Fruit fly (Drosophila melanogaster) whole organism, embryonic: ENCODE data around the gene Ppat-Dpck.

Experiments
- Adf1 ChIP-seq: fragments of 200-800 bp; sonication (Bioruptor generic); IDR thresholded peaks from 2 replicates; pipeline ENCODE4 v1.3.6; 2022; ENCODE audit warnings: missing biosample characterization, missing genetic modification characterization
- Atf-2 ChIP-seq: fragments of 200-800 bp; sonication (Bioruptor generic); optimal IDR thresholded peaks from 2 replicates; lab custom pipeline; 2016; ENCODE audit warnings: missing biosample characterization, missing genetic modification characterization
- Blimp-1 ChIP-seq: fragments of 200-800 bp; sonication (Bioruptor generic); optimal IDR thresholded peaks from 3 replicates; lab custom pipeline; 2018; ENCODE audit warnings: missing biosample characterization, missing genetic modification characterization, mild to moderate bottlenecking, moderate library complexity, missing genetic modification reagents
- CG10209 ChIP-seq: fragments of 200-800 bp; sonication (Bioruptor generic); optimal IDR thresholded peaks from 3 replicates; lab custom pipeline; 2017; ENCODE audit warnings: missing biosample characterization, mild to moderate bottlenecking, missing genetic modification characterization, missing genetic modification reagents
- CG1024 ChIP-seq: fragments of 200-800 bp; sonication (Bioruptor generic); IDR thresholded peaks from 2 replicates; pipeline ENCODE4 v1.3.6; 2022; ENCODE audit warnings: missing biosample characterization, missing genetic modification characterization
- CG2120 ChIP-seq: fragments of 200-800 bp; sonication (Bioruptor generic); optimal IDR thresholded peaks from 3 replicates; lab custom pipeline; 2016; ENCODE audit warnings: missing biosample characterization, missing genetic modification characterization
- CG31441 ChIP-seq: fragments of 200-800 bp; sonication (Bioruptor generic); IDR thresholded peaks from 2 replicates; pipeline ENCODE4 v1.3.6; 2022; ENCODE audit warnings: missing biosample characterization, missing genetic modification characterization
- CG4424 ChIP-seq: fragments of 200-800 bp; sonication (Bioruptor generic); optimal IDR thresholded peaks from 3 replicates; lab custom pipeline; 2016; ENCODE audit warnings: missing biosample characterization, missing genetic modification characterization
- CG4730 ChIP-seq: fragments of 200-800 bp; sonication (Bioruptor generic); IDR thresholded peaks from 2 replicates; pipeline ENCODE4 v1.3.6; 2022; ENCODE audit warnings: missing biosample characterization, missing genetic modification characterization
- CG5245 ChIP-seq: fragments of 200-800 bp; sonication (Bioruptor generic); optimal IDR thresholded peaks from 3 replicates; lab custom pipeline; 2016; ENCODE audit warnings: missing biosample characterization, missing genetic modification characterization
- CG6175 ChIP-seq: fragments of 200-800 bp; sonication (Bioruptor generic); IDR thresholded peaks from 3 replicates; pipeline ENCODE4 v1.3.6; 2022; ENCODE audit warnings: missing biosample characterization, missing genetic modification characterization
- CG6813 ChIP-seq: fragments of 200-800 bp; sonication (Bioruptor generic); optimal IDR thresholded peaks from 2 replicates; lab custom pipeline; 2017; ENCODE audit warnings: missing biosample characterization, missing genetic modification characterization, mild to moderate bottlenecking, moderate library complexity, missing genetic modification reagents
- CG6854 ChIP-seq: fragments of 200-800 bp; sonication (Bioruptor generic); optimal IDR thresholded peaks from 3 replicates; lab custom pipeline; 2017; ENCODE audit warnings: missing biosample characterization, mild to moderate bottlenecking, missing genetic modification characterization
- CG9727 ChIP-seq: fragments of 200-800 bp; sonication (Bioruptor generic); optimal IDR thresholded peaks from 3 replicates; lab custom pipeline; 2017; ENCODE audit warnings: missing biosample characterization, mild to moderate bottlenecking, missing genetic modification characterization
- Camta ChIP-seq: fragments of 200-800 bp; sonication (Bioruptor generic); optimal IDR thresholded peaks from 2 replicates; lab custom pipeline; 2016; ENCODE audit warnings: missing biosample characterization, missing genetic modification characterization
- CrebB ChIP-seq: fragments of 200-800 bp; sonication (Bioruptor generic); optimal IDR thresholded peaks from 3 replicates; lab custom pipeline; 2018; ENCODE audit warnings: missing biosample characterization, mild to moderate bottlenecking, missing genetic modification characterization
- Dref ChIP-seq: fragments of 200-800 bp; sonication (Bioruptor generic); IDR thresholded peaks from 2 replicates; pipeline ENCODE4 v1.3.6; 2022; ENCODE audit warnings: missing biosample characterization, missing genetic modification characterization
- Drgx ChIP-seq: fragments of 200-800 bp; sonication (Bioruptor generic); IDR thresholded peaks from 2 replicates; pipeline ENCODE4 v1.3.6; 2022; ENCODE audit warnings: missing biosample characterization, missing genetic modification characterization
- ERR ChIP-seq: fragments of 200-800 bp; sonication (Bioruptor generic); optimal IDR thresholded peaks from 2 replicates; lab custom pipeline; 2016; ENCODE audit warnings: missing biosample characterization, missing genetic modification characterization
- Fer3 ChIP-seq: fragments of 200-800 bp; sonication (Bioruptor generic); optimal IDR thresholded peaks from 2 replicates; lab custom pipeline; 2018; ENCODE audit warnings: missing biosample characterization, mild to moderate bottlenecking, missing genetic modification characterization, moderate library complexity
- Gug ChIP-seq: fragments of 200-800 bp; sonication (Bioruptor generic); IDR thresholded peaks from 4 replicates; pipeline ENCODE4 v1.3.6; 2022; ENCODE audit warnings: missing biosample characterization, missing genetic modification characterization
- Hr51 ChIP-seq, 2 experiments: fragments of 200-800 bp; sonication (Bioruptor generic); optimal IDR thresholded peaks; 2 replicates in 1 of 2; 3 replicates in 1 of 2; lab custom pipeline; 2016 to 2018; ENCODE audit warnings: missing biosample characterization in 2 of 2, missing genetic modification characterization in 2 of 2, mild to moderate bottlenecking in 1 of 2, moderate library complexity in 1 of 2
- Hsf ChIP-seq: fragments of 200-800 bp; sonication (Bioruptor generic); optimal IDR thresholded peaks from 3 replicates; lab custom pipeline; 2016; ENCODE audit warnings: missing biosample characterization, missing genetic modification characterization
- MESR4 ChIP-seq: fragments of 200-800 bp; sonication (Bioruptor generic); optimal IDR thresholded peaks from 2 replicates; lab custom pipeline; 2018; ENCODE audit warnings: missing biosample characterization, mild to moderate bottlenecking, missing genetic modification characterization, moderate library complexity
- NC2α ChIP-seq: fragments of 200-800 bp; sonication (Bioruptor generic); optimal IDR thresholded peaks from 2 replicates; lab custom pipeline; 2016; ENCODE audit warnings: missing biosample characterization, missing genetic modification characterization
- NC2β ChIP-seq: fragments of 200-800 bp; sonication (Bioruptor generic); optimal IDR thresholded peaks from 2 replicates; lab custom pipeline; 2016; ENCODE audit warnings: missing biosample characterization, missing genetic modification characterization
- NK7.1 ChIP-seq: fragments of 200-800 bp; sonication (Bioruptor generic); optimal IDR thresholded peaks from 3 replicates; lab custom pipeline; 2016; ENCODE audit warnings: missing biosample characterization, missing genetic modification characterization
- Trl ChIP-seq, 3 experiments: fragments of >200 bp in 2 of 3; fragments of 200-800 bp in 1 of 3; sonication (Bioruptor generic) in 1 of 3; optimal IDR thresholded peaks; 2 replicates in 1 of 3; 3 replicates in 2 of 3; lab custom pipeline; 2016 to 2017; ENCODE audit warnings: missing biosample characterization in 1 of 3, missing genetic modification characterization in 1 of 3
- YL-1 ChIP-seq: fragments of 200-800 bp; sonication (Bioruptor generic); optimal IDR thresholded peaks from 3 replicates; lab custom pipeline; 2017; ENCODE audit warnings: missing biosample characterization, mild to moderate bottlenecking, missing genetic modification characterization
- bigmax ChIP-seq: fragments of 200-800 bp; sonication (Bioruptor generic); optimal IDR thresholded peaks from 2 replicates; lab custom pipeline; 2018; ENCODE audit warnings: missing biosample characterization, mild to moderate bottlenecking, missing genetic modification characterization
- bowl ChIP-seq: fragments of 200-800 bp; sonication (Bioruptor generic); IDR thresholded peaks from 2 replicates; pipeline ENCODE4 v1.3.6; 2022; ENCODE audit warnings: missing biosample characterization, missing genetic modification characterization
- cad ChIP-seq: fragments of >200 bp; optimal IDR thresholded peaks from 2 replicates; lab custom pipeline; 2017; ENCODE audit warnings: missing biosample characterization, missing genetic modification characterization
- chm ChIP-seq: fragments of 200-800 bp; sonication (Bioruptor generic); IDR thresholded peaks from 2 replicates; pipeline ENCODE4 v1.3.6; 2022; ENCODE audit warnings: missing biosample characterization, missing genetic modification characterization
- disco-r ChIP-seq: fragments of 200-800 bp; sonication (Bioruptor generic); optimal IDR thresholded peaks from 2 replicates; lab custom pipeline; 2016; ENCODE audit warnings: missing biosample characterization, missing genetic modification characterization
- dmrt11E ChIP-seq: fragments of 200-800 bp; sonication (Bioruptor generic); optimal IDR thresholded peaks from 3 replicates; lab custom pipeline; 2018; ENCODE audit warnings: missing biosample characterization, mild to moderate bottlenecking, missing genetic modification characterization, moderate library complexity
- dpn ChIP-seq, 2 experiments: fragments of 200-800 bp; sonication (Bioruptor generic); optimal IDR thresholded peaks; 3 replicates each; lab custom pipeline; 2016; ENCODE audit warnings: missing biosample characterization in 2 of 2, missing genetic modification characterization in 2 of 2
- esg ChIP-seq: fragments of 200-800 bp; sonication (Bioruptor generic); conservative IDR thresholded peaks from 2 replicates; pipeline ENCODE4 v1.3.6; 2022; ENCODE audit warnings: missing biosample characterization, missing genetic modification characterization
- gsb ChIP-seq: fragments of 200-800 bp; sonication (Bioruptor generic); IDR thresholded peaks from 2 replicates; pipeline ENCODE4 v1.3.6; 2022; ENCODE audit warnings: missing biosample characterization, missing genetic modification characterization
- hb ChIP-seq: fragments of 200-800 bp; sonication (Bioruptor generic); IDR thresholded peaks from 3 replicates; pipeline ENCODE4 v1.3.6; 2022; ENCODE audit warnings: missing biosample characterization, missing genetic modification characterization; ENCODE audit not compliant: partially characterized antibody
- mam ChIP-seq: fragments of 200-800 bp; sonication (Bioruptor generic); optimal IDR thresholded peaks from 3 replicates; lab custom pipeline; 2016; ENCODE audit warnings: missing biosample characterization, missing genetic modification characterization
- mld ChIP-seq: fragments of 200-800 bp; sonication (Bioruptor generic); IDR thresholded peaks from 3 replicates; pipeline ENCODE4 v1.3.6; 2022; ENCODE audit warnings: missing biosample characterization, missing genetic modification characterization; ENCODE audit not compliant: partially characterized antibody
- nerfin-1 ChIP-seq: fragments of 200-800 bp; sonication (Bioruptor generic); optimal IDR thresholded peaks from 3 replicates; lab custom pipeline; 2019; ENCODE audit warnings: missing biosample characterization, mild to moderate bottlenecking, missing genetic modification characterization, moderate library complexity
- pan ChIP-seq, 4 experiments: fragments of >200 bp in 3 of 4; fragments of 200-800 bp in 1 of 4; sonication (Bioruptor generic) in 1 of 4; optimal IDR thresholded peaks in 3 of 4; IDR thresholded peaks in 1 of 4; 2 replicates each; pipeline versions ENCODE4 v1.3.6 to Lab custom; 2017 to 2022; ENCODE audit warnings: missing biosample characterization in 2 of 4, missing genetic modification characterization in 2 of 4, mixed read lengths in 1 of 4
- phol ChIP-seq: fragments of 200-800 bp; sonication (Bioruptor generic); optimal IDR thresholded peaks from 3 replicates; lab custom pipeline; 2018; ENCODE audit warnings: missing biosample characterization, mild to moderate bottlenecking, missing genetic modification characterization, moderate library complexity
- pzg ChIP-seq: fragments of 200-800 bp; sonication (Bioruptor generic); optimal IDR thresholded peaks from 3 replicates; lab custom pipeline; 2018; ENCODE audit warnings: missing biosample characterization, mild to moderate bottlenecking, missing genetic modification characterization, moderate library complexity
- run ChIP-seq: fragments of 200-800 bp; sonication (Bioruptor generic); optimal IDR thresholded peaks from 3 replicates; lab custom pipeline; 2018; ENCODE audit warnings: missing biosample characterization, mild to moderate bottlenecking, missing genetic modification characterization
- slp2 ChIP-seq: fragments of 200-800 bp; sonication (Bioruptor generic); optimal IDR thresholded peaks from 2 replicates; lab custom pipeline; 2016; ENCODE audit warnings: missing biosample characterization, missing genetic modification characterization
- unc-4 ChIP-seq: fragments of 200-800 bp; sonication (Bioruptor generic); IDR thresholded peaks from 2 replicates; pipeline ENCODE4 v1.3.6; 2022; ENCODE audit warnings: missing biosample characterization, missing genetic modification characterization; ENCODE audit not compliant: partially characterized antibody

The Ppat-Dpck gene

dm6 chr3L:5770817-5771425 lies 2.3 kb upstream of the Ppat-Dpck start (continued):
- TF ChIP-seq Dref: 0 out of 2 replicates have a peak, but pooled peaks have one; percentile 24
- TF ChIP-seq hb (GFP tag; lab: Robert Waterston, UW): no peak
- TF ChIP-seq ERR (GFP tag; lab: Kevin White, UChicago): peak; percentile 88
- peak; percentile 77 for TF ChIP-seq Adf1 (GFP tag; lab: Robert Waterston, UW)
- no peak for TF ChIP-seq gsb (GFP tag; lab: Robert Waterston, UW)
- peak; percentile 77; the same call in 1 of the 2 replicates for TF ChIP-seq Drgx
- TF ChIP-seq chm (GFP tag; lab: Robert Waterston, UW): no peak
- peak; percentile 87 for TF ChIP-seq phol (tag; lab: Kevin White, UChicago)
- TF ChIP-seq mam: peak; percentile 90
- TF ChIP-seq NC2α (GFP tag; lab: Kevin White, UChicago): peak; percentile 63
- peak; percentile 63 for TF ChIP-seq disco-r (GFP tag; lab: Kevin White, UChicago)
- no peak for TF ChIP-seq cad
- peak; percentile 85 for TF ChIP-seq Fer3 (tag; lab: Kevin White, UChicago)
- TF ChIP-seq bowl (GFP tag; lab: Robert Waterston, UW): no peak
- no peak for TF ChIP-seq pan (optimal IDR thresholded peaks at IDR 0.05; lab: Kevin White, UChicago)
- no peak for TF ChIP-seq pan (GFP tag; optimal IDR thresholded peaks at IDR 0.05 in 1 of 2, IDR thresholded peaks at IDR 0.05 in 1 of 2)
- peak; percentile 93 for TF ChIP-seq CG2120 (GFP tag; lab: Kevin White, UChicago)
- TF ChIP-seq esg (GFP tag; lab: Robert Waterston, UW): peak; percentile 81
- TF ChIP-seq CG4730: peak; percentile 31; the same call in 1 of the 2 replicates
- TF ChIP-seq NK7.1 (GFP tag; lab: Kevin White, UChicago): peak; percentile 65
- peak; percentile 82 for TF ChIP-seq slp2 (GFP tag; lab: Kevin White, UChicago)
- TF ChIP-seq NC2β: peak; percentile 80
- TF ChIP-seq run (tag; lab: Kevin White, UChicago): peak; percentile 53
- peak; percentile 86 for TF ChIP-seq CG9727 (GFP tag; lab: Kevin White, UChicago)
- TF ChIP-seq CrebB: peak; percentile 85
- peak; percentile 80 for TF ChIP-seq dmrt11E
- TF ChIP-seq CG6813: peak; percentile 59
- TF ChIP-seq CG31441 (GFP tag; lab: Robert Waterston, UW): no peak; the same call in none of the 2 replicates
- no peak; the same call in 2 of the 3 replicates for TF ChIP-seq CG6175 (GFP tag; lab: Robert Waterston, UW)
- TF ChIP-seq dpn (GFP tag; optimal IDR thresholded peaks at IDR 0.05; lab: Kevin White, UChicago): peak; percentile 82 to 86
- peak; percentile 17; the same call in 1 of the 2 replicates for TF ChIP-seq unc-4
- TF ChIP-seq CG4424 (GFP tag; lab: Kevin White, UChicago): peak; percentile 82
- TF ChIP-seq Gug: peak; percentile 62; the same call in 3 of the 4 replicates
- TF ChIP-seq Blimp-1 (GFP tag; lab: Kevin White, UChicago): no peak
- no peak for TF ChIP-seq Trl (optimal IDR thresholded peaks at IDR 0.05; lab: Kevin White, UChicago)
- TF ChIP-seq Trl (GFP tag; optimal IDR thresholded peaks at IDR 0.05; lab: Kevin White, UChicago): peak; percentile 92
- TF ChIP-seq nerfin-1 (tag; lab: Kevin White, UChicago): peak; percentile 85
- peak; percentile 81 for TF ChIP-seq pzg (GFP tag; lab: Kevin White, UChicago)
- TF ChIP-seq MESR4: peak; percentile 16
- TF ChIP-seq Atf-2: peak; percentile 85
- no peak for TF ChIP-seq mld
- peak; percentile 78 to 87 for TF ChIP-seq Hr51 (GFP tag; optimal IDR thresholded peaks at IDR 0.05; lab: Kevin White, UChicago)
- peak; percentile 83 for TF ChIP-seq Camta (GFP tag; lab: Kevin White, UChicago)
- TF ChIP-seq CG10209 (GFP tag; lab: Kevin White, UChicago): peak; percentile 86
- TF ChIP-seq CG6854: peak; percentile 67
- peak; percentile 90 for TF ChIP-seq YL-1 (GFP tag; lab: Kevin White, UChicago)
- TF ChIP-seq bigmax (GFP tag; lab: Kevin White, UChicago): peak; percentile 15
- peak; percentile 46 for TF ChIP-seq CG5245 (GFP tag; lab: Kevin White, UChicago)
- peak; percentile 85 for TF ChIP-seq Hsf (GFP tag; lab: Kevin White, UChicago)
- 0 out of 2 replicates have a peak, but pooled peaks have one; percentile 19 for TF ChIP-seq CG1024 (GFP tag; lab: Robert Waterston, UW)
